Fruit fly (Drosophila melanogaster) whole organism, wandering third instar larva: ENCODE data around the gene Pgm1.
A peak's percentile ranks its signal among the peaks of the same experiment; 100 is the strongest.

ENCODE experiments used
- CG32264 ChIP-seq: fragments of 200-800 bp; sonication (Bioruptor generic); optimal IDR thresholded peaks from 2 replicates; lab custom pipeline; 2016; ENCODE audit warnings: missing biosample characterization, missing genetic modification characterization
- CG9705 ChIP-seq: fragments of 200-800 bp; sonication (Bioruptor generic); optimal IDR thresholded peaks from 2 replicates; lab custom pipeline; 2018; ENCODE audit warnings: missing biosample characterization, mild to moderate bottlenecking, missing genetic modification characterization
- CrebA ChIP-seq: fragments of 200-800 bp; sonication (Bioruptor generic); optimal IDR thresholded peaks from 2 replicates; lab custom pipeline; 2016; ENCODE audit warnings: missing biosample characterization, mild to moderate bottlenecking, missing genetic modification characterization, borderline replicate concordance
- Dfd ChIP-seq: fragments of >200 bp; optimal IDR thresholded peaks from 2 replicates; lab custom pipeline; 2017; ENCODE audit warnings: missing biosample characterization, missing genetic modification characterization
- GATAd ChIP-seq: sonication (Bioruptor generic); optimal IDR thresholded peaks from 2 replicates; lab custom pipeline; 2016; ENCODE audit warnings: missing biosample characterization, missing genetic modification characterization
- HLH106 ChIP-seq: fragments of 200-800 bp; optimal IDR thresholded peaks from 3 replicates; lab custom pipeline; 2019; ENCODE audit warnings: missing biosample characterization, mild to moderate bottlenecking, missing genetic modification characterization, moderate library complexity
- Hnf4 ChIP-seq: fragments of 200-800 bp; sonication (Bioruptor generic); optimal IDR thresholded peaks from 2 replicates; lab custom pipeline; 2016; ENCODE audit warnings: missing biosample characterization, mild to moderate bottlenecking, missing genetic modification characterization
- Hr83 ChIP-seq: fragments of 200-300 bp; sonication (Bioruptor generic); optimal IDR thresholded peaks from 2 replicates; lab custom pipeline; 2016; ENCODE audit warnings: missing biosample characterization, mild to moderate bottlenecking, missing genetic modification characterization, moderate library complexity; ENCODE audit not compliant: poor library complexity, severe bottlenecking
- OdsH ChIP-seq: fragments of 200-800 bp; sonication (Bioruptor generic); optimal IDR thresholded peaks from 2 replicates; lab custom pipeline; 2016; ENCODE audit warnings: missing biosample characterization, mild to moderate bottlenecking, missing genetic modification characterization
- Rel ChIP-seq, 2 experiments: fragments of 200-800 bp; sonication (Bioruptor generic) in 1 of 2; optimal IDR thresholded peaks; 2 replicates in 1 of 2; 3 replicates in 1 of 2; lab custom pipeline; 2016 to 2019; ENCODE audit warnings: mild to moderate bottlenecking in 2 of 2, missing biosample characterization in 2 of 2, missing genetic modification characterization in 2 of 2, moderate library complexity in 1 of 2
- Sp1 ChIP-seq: fragments of 200-800 bp; sonication (Bioruptor generic); optimal IDR thresholded peaks from 3 replicates; lab custom pipeline; 2019; ENCODE audit warnings: missing biosample characterization, mild to moderate bottlenecking, missing genetic modification characterization, moderate library complexity
- dl ChIP-seq, 2 experiments: fragments of 175-275, 200-275 bp in 1 of 2; fragments of 200-275 bp in 1 of 2; sonication (Bioruptor generic); optimal IDR thresholded peaks; lab custom pipeline; 2018; ENCODE audit warnings: mild to moderate bottlenecking in 2 of 2, missing biosample characterization in 2 of 2, missing genetic modification characterization in 2 of 2, moderate library complexity in 2 of 2; ENCODE audit not compliant: partially characterized antibody in 2 of 2, insufficient read depth in 1 of 2
- dmrt93B ChIP-seq: fragments of 200-800 bp; sonication (Bioruptor generic); optimal IDR thresholded peaks from 2 replicates; lab custom pipeline; 2018; ENCODE audit warnings: missing biosample characterization, mild to moderate bottlenecking, missing genetic modification characterization
- dsf ChIP-seq: sonication (Bioruptor generic); optimal IDR thresholded peaks from 2 replicates; lab custom pipeline; 2016; ENCODE audit warnings: missing biosample characterization, missing genetic modification characterization, borderline replicate concordance
- ey ChIP-seq: fragments of 200-800 bp; sonication (Bioruptor generic); optimal IDR thresholded peaks from 2 replicates; lab custom pipeline; 2016; ENCODE audit warnings: missing biosample characterization, missing genetic modification characterization
- foxo ChIP-seq, 2 experiments: fragments of 200-800 bp; sonication (Bioruptor generic); optimal IDR thresholded peaks; 2 replicates in 1 of 2; 3 replicates in 1 of 2; lab custom pipeline; 2016 to 2017; ENCODE audit warnings: missing biosample characterization in 2 of 2, missing genetic modification characterization in 2 of 2
- fru ChIP-seq: fragments of 200-800 bp; sonication (Bioruptor generic); optimal IDR thresholded peaks from 3 replicates; lab custom pipeline; 2016; ENCODE audit warnings: missing biosample characterization, mild to moderate bottlenecking, missing genetic modification characterization
- psq ChIP-seq: fragments of 200-800 bp; sonication (Bioruptor generic); optimal IDR thresholded peaks from 3 replicates; lab custom pipeline; 2017; ENCODE audit warnings: missing biosample characterization, mild to moderate bottlenecking, missing genetic modification characterization, moderate library complexity
- rgr ChIP-seq: fragments of 200-800 bp; sonication (Bioruptor generic); optimal IDR thresholded peaks from 3 replicates; lab custom pipeline; 2016; ENCODE audit warnings: missing biosample characterization, mild to moderate bottlenecking, missing genetic modification characterization
- sv ChIP-seq: fragments of 200-800 bp; sonication (Bioruptor generic); optimal IDR thresholded peaks from 3 replicates; lab custom pipeline; 2016; ENCODE audit warnings: missing biosample characterization, missing genetic modification characterization
- tai ChIP-seq: sonication (Bioruptor generic); optimal IDR thresholded peaks from 2 replicates; lab custom pipeline; 2016; ENCODE audit warnings: missing biosample characterization, missing genetic modification characterization

The Pgm1 gene

DNA sequence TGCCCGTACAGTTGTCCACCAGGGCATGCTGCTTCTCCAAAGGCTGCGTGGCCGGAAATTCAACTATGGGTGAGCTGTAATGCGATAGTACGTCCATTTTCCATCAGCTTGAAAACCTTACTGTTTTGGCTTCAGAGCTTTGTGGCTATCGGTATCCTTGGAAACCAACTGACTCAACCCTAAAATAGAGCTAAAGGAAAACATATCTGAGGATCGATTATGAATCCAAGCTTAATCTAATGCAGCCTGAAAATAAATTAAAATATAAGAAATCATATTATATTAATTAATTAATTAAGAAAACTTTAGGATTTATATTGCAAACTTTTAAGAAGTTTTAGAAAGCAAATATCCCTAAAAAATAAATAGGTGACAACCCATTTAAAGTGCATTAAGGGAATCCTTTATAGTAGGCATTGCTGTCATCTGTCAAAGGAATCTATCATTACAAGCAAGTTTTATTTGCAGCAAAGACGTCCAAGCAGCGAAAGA lies 30.9 kb downstream of the Pgm1 start, which contains the start of the genes CG13074 and ATPsynbetaL:
CG13074 (minus strand) TSS at position 101 of the 492 bp plus-strand sequence.
ATPsynbetaL (plus strand) TSS at position 442 of the 492 bp plus-strand sequence.
- no peak for TF ChIP-seq tai

DNA sequence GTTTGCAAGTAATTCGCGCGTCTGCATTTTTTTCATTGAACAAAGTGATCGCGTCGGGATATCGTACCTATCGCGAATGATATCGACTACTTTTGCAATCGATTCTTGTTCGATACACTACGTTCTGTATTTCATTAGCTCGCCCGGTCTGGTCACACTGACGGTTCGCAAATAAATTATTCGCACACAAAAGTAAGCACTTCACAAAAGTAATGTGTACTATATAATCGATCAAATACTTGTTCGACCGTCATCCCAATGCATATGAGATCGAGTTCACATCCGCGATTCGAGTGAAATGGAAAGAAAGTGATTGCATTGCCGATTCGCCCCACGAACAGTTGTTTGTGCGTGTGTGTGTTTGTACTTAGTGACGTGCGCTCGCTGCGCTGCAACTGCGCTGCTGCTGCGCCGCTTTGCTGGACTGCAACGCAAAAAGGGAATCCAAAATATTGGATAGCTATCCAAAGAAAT lies 38.0 kb downstream of the Pgm1 start, which contains the start of the genes CG5235 and ClC-c:
CG5235 (minus strand) TSS at position 63 of the 474 bp plus-strand sequence.
ClC-c (plus strand) TSS at position 125 of the 474 bp plus-strand sequence.
- TF ChIP-seq rgr (GFP tag; lab: Kevin White, UChicago) (peak; percentile 14), fru (GFP tag; lab: Kevin White, UChicago) (peak; percentile 63), Rel (GFP tag; optimal IDR thresholded peaks at IDR 0.05; lab: Kevin White, UChicago) (no peak), Rel (tag; optimal IDR thresholded peaks at IDR 0.05; lab: Kevin White, UChicago) (peak; percentile 65), tai (no peak), psq (GFP tag; lab: Kevin White, UChicago) (no peak)

DNA sequence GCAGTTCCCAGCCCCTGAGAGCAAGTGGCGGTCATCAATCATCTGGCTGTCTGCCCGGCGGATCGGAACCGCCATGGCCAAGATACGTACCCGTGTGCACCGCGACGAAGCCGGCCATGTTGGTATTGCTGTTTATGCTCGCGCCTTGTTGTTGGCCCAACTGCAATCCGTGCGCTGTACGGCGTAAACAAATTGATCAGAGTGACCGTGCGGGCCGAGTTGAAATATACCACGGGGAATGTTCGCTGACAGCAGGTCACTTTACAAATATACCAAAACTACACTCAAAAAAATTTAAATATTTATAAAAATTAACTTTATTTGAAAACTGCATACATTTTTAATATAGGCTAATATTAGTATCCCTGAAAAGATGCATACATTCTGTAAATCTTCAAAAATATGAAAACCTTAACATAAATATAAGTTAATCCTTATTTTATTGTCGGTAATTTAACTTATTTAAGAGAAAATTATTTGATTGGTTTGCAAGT lies 41.0 kb downstream of the Pgm1 start, which contains the start of gene Tasp1:
Tasp1 (minus strand) TSS at position 203 of the 494 bp plus-strand sequence.
- no peak for TF ChIP-seq OdsH (GFP tag; lab: Kevin White, UChicago)
- TF ChIP-seq tai, result no peak
- TF ChIP-seq psq (GFP tag; lab: Kevin White, UChicago), result no peak
- TF ChIP-seq Hnf4, result peak; percentile 7
- peak; percentile 1 for TF ChIP-seq HLH106
- peak in 1 of 2 experiments; percentile 50 for TF ChIP-seq foxo (GFP tag; optimal IDR thresholded peaks at IDR 0.05; lab: Kevin White, UChicago)
- TF ChIP-seq sv (GFP tag; lab: Kevin White, UChicago), result peak; percentile 17
- TF ChIP-seq CG32264 (GFP tag; lab: Kevin White, UChicago), result no peak
- no peak for TF ChIP-seq dmrt93B (GFP tag; lab: Kevin White, UChicago)

DNA sequence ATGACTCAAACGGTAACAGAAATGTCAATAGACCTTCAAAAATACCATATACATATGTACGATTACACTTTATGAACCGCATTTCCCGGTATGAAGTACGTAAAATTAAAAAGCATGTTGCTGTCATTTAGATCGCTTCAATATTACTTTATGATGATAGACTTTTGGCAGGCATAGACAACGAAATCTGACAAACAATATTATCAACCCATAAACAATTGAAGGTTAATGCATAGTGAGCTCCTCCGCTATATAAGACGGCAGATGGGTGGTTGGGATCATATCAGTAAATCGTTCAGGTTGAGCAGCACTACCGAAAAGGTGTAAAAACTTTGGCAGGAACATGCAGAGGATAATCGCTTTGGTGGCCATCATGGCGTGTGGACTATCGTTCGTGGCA lies 44.6 kb downstream of the Pgm1 start, which contains the start of gene CG13075:
CG13075 (plus strand) TSS at position 301 of the 400 bp plus-strand sequence.
- TF ChIP-seq Dfd (no peak), ey (GFP tag; lab: Kevin White, UChicago) (no peak), psq (GFP tag; lab: Kevin White, UChicago) (no peak), dl (GFP tag; optimal IDR thresholded peaks at IDR 0.05; lab: Kevin White, UChicago; ENCODE audit: insufficient read depth in 1 of 2, partially characterized antibody in 2 of 2) (no peak), CG32264 (GFP tag; lab: Kevin White, UChicago) (no peak), tai (no peak), Rel (GFP tag; optimal IDR thresholded peaks at IDR 0.05; lab: Kevin White, UChicago) (no peak), Rel (tag; optimal IDR thresholded peaks at IDR 0.05; lab: Kevin White, UChicago) (no peak), dsf (GFP tag; lab: Kevin White, UChicago) (no peak), Sp1 (no peak), CrebA (no peak), CG9705 (GFP tag; lab: Kevin White, UChicago) (no peak)

DNA sequence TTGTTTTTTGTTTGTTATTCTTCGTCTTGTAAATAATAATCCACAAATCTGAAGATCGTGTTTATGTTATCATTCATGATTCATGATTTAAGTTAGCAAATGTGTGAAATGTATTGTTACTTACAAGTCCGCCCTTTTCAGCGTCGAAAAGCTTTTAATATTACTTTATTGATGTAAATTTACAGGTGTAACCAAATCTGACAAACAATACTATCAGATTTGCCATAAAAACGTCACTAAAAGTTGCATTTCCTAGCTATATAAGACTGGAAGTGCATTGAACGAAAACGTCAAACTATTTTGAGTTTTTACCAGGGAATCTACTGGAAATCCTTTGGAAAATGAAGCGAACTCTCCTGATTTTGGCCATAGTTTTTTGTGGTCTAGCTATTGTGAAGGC lies 46.1 kb downstream of the Pgm1 start, which contains the start of gene CG33258:
CG33258 (plus strand) TSS at position 301 of the 400 bp plus-strand sequence.
- TF ChIP-seq Dfd (no peak), dsf (GFP tag; lab: Kevin White, UChicago) (no peak), tai (no peak), sv (GFP tag; lab: Kevin White, UChicago) (no peak), GATAd (no peak), foxo (GFP tag; optimal IDR thresholded peaks at IDR 0.05; lab: Kevin White, UChicago) (no peak), HLH106 (no peak), Hr83 (GFP tag; lab: Kevin White, UChicago) (no peak)
